Fruit fly (Drosophila melanogaster) whole organism, embryonic: Measurements from ENCODE around the gene CG9992.

Experiments
- B-H1 ChIP-seq: fragments of 200-800 bp; sonication (Bioruptor generic); IDR thresholded peaks from 3 replicates; pipeline ENCODE4 v1.3.6; 2022; ENCODE audit warnings: missing biosample characterization, missing genetic modification characterization
- B-H2 ChIP-seq: fragments of 200-800 bp; sonication (Bioruptor generic); optimal IDR thresholded peaks from 2 replicates; lab custom pipeline; 2018; ENCODE audit warnings: missing biosample characterization, mild to moderate bottlenecking, missing genetic modification characterization
- Bgb ChIP-seq: fragments of 200-800 bp; sonication (Bioruptor generic); IDR thresholded peaks from 2 replicates; pipeline ENCODE4 v1.3.6; 2022; ENCODE audit warnings: missing biosample characterization, missing genetic modification characterization; ENCODE audit not compliant: partially characterized antibody
- CG10431 ChIP-seq: fragments of 200-800 bp; sonication (Bioruptor generic); optimal IDR thresholded peaks from 3 replicates; lab custom pipeline; 2018; ENCODE audit warnings: missing biosample characterization, mild to moderate bottlenecking, missing genetic modification characterization
- CG11696 ChIP-seq: fragments of 200-800 bp; sonication (Bioruptor generic); IDR thresholded peaks from 2 replicates; pipeline ENCODE4 v1.3.6; 2022; ENCODE audit warnings: missing biosample characterization, missing genetic modification characterization
- CG15479 ChIP-seq: fragments of 200-800 bp; sonication (Bioruptor generic); optimal IDR thresholded peaks from 3 replicates; lab custom pipeline; 2019; ENCODE audit warnings: missing biosample characterization, mild to moderate bottlenecking, missing genetic modification characterization, moderate library complexity
- CG15696 ChIP-seq: fragments of 200-800 bp; sonication (Bioruptor generic); optimal IDR thresholded peaks from 2 replicates; lab custom pipeline; 2019; ENCODE audit warnings: missing biosample characterization, mild to moderate bottlenecking, missing genetic modification characterization, moderate library complexity
- CG18764 ChIP-seq: fragments of 200-800 bp; sonication (Bioruptor generic); optimal IDR thresholded peaks from 3 replicates; lab custom pipeline; 2016; ENCODE audit warnings: missing biosample characterization, missing genetic modification characterization
- CG2116 ChIP-seq: fragments of 200-800 bp; sonication (Bioruptor generic); optimal IDR thresholded peaks from 3 replicates; lab custom pipeline; 2018; ENCODE audit warnings: missing biosample characterization, mild to moderate bottlenecking, missing genetic modification characterization
- CG3065 ChIP-seq: fragments of 200-800 bp; sonication (Bioruptor generic); optimal IDR thresholded peaks from 2 replicates; lab custom pipeline; 2016; ENCODE audit warnings: missing biosample characterization, missing genetic modification characterization
- CG31224 ChIP-seq: fragments of 200-800 bp; sonication (Bioruptor generic); IDR thresholded peaks from 2 replicates; pipeline ENCODE4 v1.3.6; 2022; ENCODE audit warnings: missing biosample characterization, missing genetic modification characterization
- CG3163 ChIP-seq: fragments of 200-800 bp; sonication (Bioruptor generic); optimal IDR thresholded peaks from 3 replicates; lab custom pipeline; 2016; ENCODE audit warnings: missing biosample characterization, missing genetic modification characterization
- CG3281 ChIP-seq: fragments of 200-800 bp; sonication (Bioruptor generic); optimal IDR thresholded peaks from 3 replicates; lab custom pipeline; 2017; ENCODE audit warnings: missing biosample characterization, mild to moderate bottlenecking, missing genetic modification characterization
- CG4328 ChIP-seq: fragments of 200-800 bp; sonication (Bioruptor generic); optimal IDR thresholded peaks from 3 replicates; lab custom pipeline; 2017; ENCODE audit warnings: missing biosample characterization, missing genetic modification reagents, missing genetic modification characterization
- CG4707 ChIP-seq: fragments of 200-800 bp; sonication (Bioruptor generic); optimal IDR thresholded peaks from 2 replicates; lab custom pipeline; 2018; ENCODE audit warnings: missing biosample characterization, mild to moderate bottlenecking, missing genetic modification characterization, moderate library complexity
- CG8359 ChIP-seq: fragments of 200-800 bp; sonication (Bioruptor generic); optimal IDR thresholded peaks from 2 replicates; lab custom pipeline; 2017; ENCODE audit warnings: missing biosample characterization, mild to moderate bottlenecking, missing genetic modification characterization, borderline replicate concordance
- CG9437 ChIP-seq: fragments of 200-800 bp; sonication (Bioruptor generic); optimal IDR thresholded peaks from 2 replicates; lab custom pipeline; 2018; ENCODE audit warnings: missing biosample characterization, mild to moderate bottlenecking, missing genetic modification characterization
- Chrac-16 ChIP-seq: fragments of 200-800 bp; sonication (Bioruptor generic); optimal IDR thresholded peaks from 3 replicates; lab custom pipeline; 2016; ENCODE audit warnings: missing biosample characterization, missing genetic modification characterization
- Dp ChIP-seq: fragments of 200-800 bp; sonication (Bioruptor generic); optimal IDR thresholded peaks from 2 replicates; lab custom pipeline; 2018; ENCODE audit warnings: missing biosample characterization, mild to moderate bottlenecking, missing genetic modification characterization, moderate library complexity
- Drgx ChIP-seq: fragments of 200-800 bp; sonication (Bioruptor generic); IDR thresholded peaks from 2 replicates; pipeline ENCODE4 v1.3.6; 2022; ENCODE audit warnings: missing biosample characterization, missing genetic modification characterization
- E2f1 ChIP-seq: fragments of 200-800 bp; sonication (Bioruptor generic); IDR thresholded peaks from 2 replicates; pipeline ENCODE4 v1.3.6; 2022; ENCODE audit warnings: missing biosample characterization, missing genetic modification characterization
- HLH54F ChIP-seq: fragments of 200-800 bp; sonication (Bioruptor generic); optimal IDR thresholded peaks from 3 replicates; lab custom pipeline; 2016; ENCODE audit warnings: missing biosample characterization, missing genetic modification characterization
- Hmr ChIP-seq: fragments of 200-800 bp; sonication (Bioruptor generic); optimal IDR thresholded peaks from 3 replicates; lab custom pipeline; 2017; ENCODE audit warnings: mild to moderate bottlenecking, missing biosample characterization, missing genetic modification reagents, missing genetic modification characterization
- Jarid2 ChIP-seq: fragments of 200-800 bp; sonication (Bioruptor generic); optimal IDR thresholded peaks from 3 replicates; lab custom pipeline; 2017; ENCODE audit warnings: mild to moderate bottlenecking, missing biosample characterization, missing genetic modification reagents, missing genetic modification characterization
- Oli ChIP-seq: fragments of 200-800 bp; sonication (Bioruptor generic); optimal IDR thresholded peaks from 2 replicates; lab custom pipeline; 2018; ENCODE audit warnings: missing biosample characterization, mild to moderate bottlenecking, missing genetic modification characterization, moderate library complexity
- Optix ChIP-seq: fragments of 200-800 bp; sonication (Bioruptor generic); IDR thresholded peaks from 3 replicates; pipeline ENCODE4 v1.3.6; 2022; ENCODE audit warnings: missing biosample characterization, missing genetic modification characterization
- Ravus ChIP-seq: fragments of 200-800 bp; sonication (Bioruptor generic); IDR thresholded peaks from 2 replicates; pipeline ENCODE4 v1.3.6; 2022; ENCODE audit warnings: missing biosample characterization, missing genetic modification characterization
- amos ChIP-seq: fragments of 200-800 bp; sonication (Bioruptor generic); IDR thresholded peaks from 2 replicates; pipeline ENCODE4 v1.3.6; 2022; ENCODE audit warnings: missing biosample characterization, missing genetic modification characterization; ENCODE audit not compliant: partially characterized antibody
- az2 ChIP-seq: fragments of 200-800 bp; sonication (Bioruptor generic); optimal IDR thresholded peaks from 3 replicates; lab custom pipeline; 2016; ENCODE audit warnings: missing biosample characterization, missing genetic modification characterization
- bab2 ChIP-seq: fragments of 200-800 bp; sonication (Bioruptor generic); optimal IDR thresholded peaks from 2 replicates; lab custom pipeline; 2016; ENCODE audit warnings: missing biosample characterization, missing genetic modification characterization
- cas ChIP-seq: fragments of 200-800 bp; sonication (Bioruptor generic); IDR thresholded peaks from 2 replicates; pipeline ENCODE4 v1.3.6; 2022; ENCODE audit warnings: missing biosample characterization, missing genetic modification characterization
- caup ChIP-seq: fragments of 200-800 bp; sonication (Bioruptor generic); optimal IDR thresholded peaks from 3 replicates; lab custom pipeline; 2017; ENCODE audit warnings: missing biosample characterization, mild to moderate bottlenecking, missing genetic modification characterization, moderate library complexity; ENCODE audit not compliant: severe bottlenecking
- cg ChIP-seq: fragments of 200-800 bp; sonication (Bioruptor generic); optimal IDR thresholded peaks from 3 replicates; lab custom pipeline; 2019; ENCODE audit warnings: missing biosample characterization, mild to moderate bottlenecking, missing genetic modification characterization, moderate library complexity
- esg ChIP-seq: fragments of 200-800 bp; sonication (Bioruptor generic); conservative IDR thresholded peaks from 2 replicates; pipeline ENCODE4 v1.3.6; 2022; ENCODE audit warnings: missing biosample characterization, missing genetic modification characterization
- exex ChIP-seq: fragments of 200-800 bp; sonication (Bioruptor generic); optimal IDR thresholded peaks from 4 replicates; lab custom pipeline; 2018; ENCODE audit warnings: missing biosample characterization, mild to moderate bottlenecking, missing genetic modification characterization, moderate library complexity
- fru ChIP-seq: fragments of >200 bp; optimal IDR thresholded peaks from 2 replicates; lab custom pipeline; 2017
- grau ChIP-seq: fragments of 200-800 bp; optimal IDR thresholded peaks from 3 replicates; lab custom pipeline; 2019; ENCODE audit warnings: missing biosample characterization, mild to moderate bottlenecking, missing genetic modification characterization, moderate library complexity
- gt ChIP-seq: fragments of 200-800 bp; sonication (Bioruptor generic); IDR thresholded peaks from 2 replicates; pipeline ENCODE4 v1.3.6; 2022; ENCODE audit warnings: missing biosample characterization, missing genetic modification characterization
- her ChIP-seq: fragments of 200-800 bp; sonication (Bioruptor generic); optimal IDR thresholded peaks from 2 replicates; lab custom pipeline; 2016; ENCODE audit warnings: missing biosample characterization, missing genetic modification characterization
- insv ChIP-seq, 2 experiments: fragments of 200-800 bp; sonication (Bioruptor generic); optimal IDR thresholded peaks; 3 replicates each; lab custom pipeline; 2016 to 2018; ENCODE audit warnings: missing biosample characterization in 2 of 2, missing genetic modification characterization in 2 of 2
- jigr1 ChIP-seq: fragments of 200-800 bp; sonication (Bioruptor generic); IDR thresholded peaks from 3 replicates; pipeline ENCODE4 v1.3.6; 2022; ENCODE audit warnings: missing biosample characterization, missing genetic modification characterization
- lab ChIP-seq: fragments of 200-800 bp; sonication (Bioruptor generic); optimal IDR thresholded peaks from 3 replicates; lab custom pipeline; 2017; ENCODE audit warnings: missing biosample characterization, missing genetic modification characterization, mild to moderate bottlenecking, moderate library complexity, missing genetic modification reagents
- mirr ChIP-seq: fragments of 200-800 bp; sonication (Bioruptor generic); optimal IDR thresholded peaks from 3 replicates; lab custom pipeline; 2018; ENCODE audit warnings: missing biosample characterization, mild to moderate bottlenecking, missing genetic modification characterization
- oc ChIP-seq: fragments of 200-800 bp; sonication (Bioruptor generic); optimal IDR thresholded peaks from 2 replicates; lab custom pipeline; 2018; ENCODE audit warnings: missing biosample characterization, mild to moderate bottlenecking, missing genetic modification characterization, moderate library complexity
- psq ChIP-seq: fragments of 200-800 bp; sonication (Bioruptor generic); optimal IDR thresholded peaks from 2 replicates; lab custom pipeline; 2017; ENCODE audit warnings: missing biosample characterization, missing genetic modification characterization
- row ChIP-seq: fragments of 200-800 bp; sonication (Bioruptor generic); IDR thresholded peaks from 3 replicates; pipeline ENCODE4 v1.3.6; 2022; ENCODE audit warnings: missing biosample characterization, missing genetic modification characterization
- slou ChIP-seq: fragments of 200-800 bp; sonication (Bioruptor generic); optimal IDR thresholded peaks from 3 replicates; lab custom pipeline; 2016; ENCODE audit warnings: missing biosample characterization, missing genetic modification characterization
- tin ChIP-seq: fragments of 200-800 bp; sonication (Bioruptor generic); optimal IDR thresholded peaks from 3 replicates; lab custom pipeline; 2016; ENCODE audit warnings: missing biosample characterization, missing genetic modification characterization
- toy ChIP-seq: fragments of 200-800 bp; sonication (Bioruptor generic); IDR thresholded peaks from 2 replicates; pipeline ENCODE4 v1.3.6; 2022; ENCODE audit warnings: missing biosample characterization, missing genetic modification characterization
- unc-4 ChIP-seq: fragments of 200-800 bp; sonication (Bioruptor generic); IDR thresholded peaks from 2 replicates; pipeline ENCODE4 v1.3.6; 2022; ENCODE audit warnings: missing biosample characterization, missing genetic modification characterization; ENCODE audit not compliant: partially characterized antibody
- zf30C ChIP-seq: fragments of 200-800 bp; sonication (Bioruptor generic); optimal IDR thresholded peaks from 3 replicates; lab custom pipeline; 2018; ENCODE audit warnings: missing biosample characterization, mild to moderate bottlenecking, missing genetic modification characterization

Gene CG9992

DNA sequence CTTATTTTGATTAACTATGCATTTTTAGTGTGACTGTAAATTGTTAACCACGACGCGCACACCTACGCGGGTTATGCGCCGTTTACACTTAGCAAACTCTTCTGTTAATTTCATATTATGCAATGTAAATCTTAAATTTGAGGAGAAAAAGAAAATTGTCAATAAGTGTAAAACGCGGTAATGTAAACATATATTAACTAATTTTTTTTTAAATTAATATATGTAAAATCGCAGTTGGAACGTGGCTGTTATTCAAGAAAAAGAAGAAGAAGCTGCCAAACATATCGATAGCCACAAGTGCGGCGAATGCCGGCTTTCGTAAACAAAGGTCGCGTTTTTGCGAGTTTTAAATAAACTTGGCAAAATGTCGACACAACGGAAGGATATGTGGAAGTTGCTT is 6.7 kb upstream of the CG9992 start, which contains the start of the genes TH1 and mei-41 (continued):
- no peak for TF ChIP-seq Jarid2 (GFP tag; lab: Kevin White, UChicago)
- peak; percentile 60 for TF ChIP-seq bab2 (GFP tag; lab: Kevin White, UChicago)
- peak; percentile 74 for TF ChIP-seq CG3065 (GFP tag; lab: Kevin White, UChicago)
- peak; percentile 84 for TF ChIP-seq CG11696 (GFP tag; lab: Robert Waterston, UW)
- peak; percentile 98 for TF ChIP-seq row (GFP tag; lab: Robert Waterston, UW)
- no peak for TF ChIP-seq slou
- peak; percentile 84 for TF ChIP-seq tin (GFP tag; lab: Kevin White, UChicago)
- peak; percentile 90 for TF ChIP-seq gt (GFP tag; lab: Robert Waterston, UW)
- no peak for TF ChIP-seq CG18764 (GFP tag; lab: Kevin White, UChicago)
- peak; percentile 87 for TF ChIP-seq Ravus (GFP tag; lab: Robert Waterston, UW)
- peak; percentile 90 for TF ChIP-seq jigr1
- TF ChIP-seq grau (tag; lab: Kevin White, UChicago), result peak; percentile 90
- no peak for TF ChIP-seq psq (GFP tag; lab: Kevin White, UChicago)
- TF ChIP-seq caup (GFP tag; lab: Kevin White, UChicago), result no peak
- TF ChIP-seq cas (GFP tag; lab: Robert Waterston, UW), result peak; percentile 90
- peak; percentile 95 for TF ChIP-seq esg (GFP tag; lab: Robert Waterston, UW)
- no peak for TF ChIP-seq cg (GFP tag; lab: Kevin White, UChicago)
- no peak for TF ChIP-seq mirr (GFP tag; lab: Kevin White, UChicago)
- peak; percentile 64 for TF ChIP-seq CG4328 (GFP tag; lab: Kevin White, UChicago)
- TF ChIP-seq B-H1 (GFP tag; lab: Robert Waterston, UW), result peak; percentile 93
- TF ChIP-seq B-H2 (GFP tag; lab: Kevin White, UChicago), result no peak
- TF ChIP-seq Oli, result peak; percentile 88
- TF ChIP-seq Drgx, result peak; percentile 89
- peak; percentile 55 for TF ChIP-seq CG8359
- TF ChIP-seq CG9437 (GFP tag; lab: Kevin White, UChicago), result peak; percentile 80
- no peak for TF ChIP-seq exex (tag; lab: Kevin White, UChicago)
- peak; percentile 70 for TF ChIP-seq CG2116 (GFP tag; lab: Kevin White, UChicago)
- TF ChIP-seq lab (GFP tag; lab: Kevin White, UChicago), result no peak
- no peak for TF ChIP-seq fru
- peak; percentile 52 for TF ChIP-seq Dp (GFP tag; lab: Kevin White, UChicago)
- peak; percentile 7 for TF ChIP-seq her
- peak; percentile 84 for TF ChIP-seq az2 (GFP tag; lab: Kevin White, UChicago)
- no peak for TF ChIP-seq CG3163 (GFP tag; lab: Kevin White, UChicago)
- peak; percentile 95 for TF ChIP-seq E2f1 (GFP tag; lab: Robert Waterston, UW)
- peak; percentile 85 for TF ChIP-seq toy (GFP tag; lab: Robert Waterston, UW)
- peak; percentile 80 for TF ChIP-seq oc (tag; lab: Kevin White, UChicago)
- TF ChIP-seq CG4707 (GFP tag; lab: Kevin White, UChicago), result peak; percentile 5
- TF ChIP-seq Hmr (GFP tag; lab: Kevin White, UChicago), result no peak
- TF ChIP-seq Chrac-16 (GFP tag; lab: Kevin White, UChicago), result peak; percentile 88
- peak in 1 of 2 experiments; percentile 48 for TF ChIP-seq insv (GFP tag; optimal IDR thresholded peaks at IDR 0.05; lab: Kevin White, UChicago)
- no peak for TF ChIP-seq CG15479 (GFP tag; lab: Kevin White, UChicago)
- no peak for TF ChIP-seq zf30C (GFP tag; lab: Kevin White, UChicago)
- peak; percentile 66 for TF ChIP-seq HLH54F (GFP tag; lab: Kevin White, UChicago)
- TF ChIP-seq CG3281 (GFP tag; lab: Kevin White, UChicago), result no peak
- peak; percentile 93 for TF ChIP-seq CG15696
- peak; percentile 54; the same call in 1 of the 2 replicates for TF ChIP-seq unc-4 (GFP tag; lab: Robert Waterston, UW)
- TF ChIP-seq amos (GFP tag; lab: Robert Waterston, UW), result peak; percentile 42
- peak; percentile 43; the same call in 1 of the 2 replicates for TF ChIP-seq Bgb (GFP tag; lab: Robert Waterston, UW)
- TF ChIP-seq CG10431 (GFP tag; lab: Kevin White, UChicago), result peak; percentile 51
- TF ChIP-seq CG31224 (GFP tag; lab: Robert Waterston, UW), result peak; percentile 90
- TF ChIP-seq Optix (GFP tag; lab: Robert Waterston, UW), result peak; percentile 90
